Fruit fly (Drosophila melanogaster) whole organism, pupa: ENCODE data around the gene CG10286.

Experiments used
- CG12605 ChIP-seq: fragments of 200-800 bp; sonication (Bioruptor generic); IDR thresholded peaks from 2 replicates; pipeline ENCODE4 v1.3.6; 2022; ENCODE audit warnings: missing biosample characterization, missing genetic modification characterization
- CG13204 ChIP-seq: fragments of 200-800 bp; sonication (Bioruptor generic); optimal IDR thresholded peaks from 2 replicates; lab custom pipeline; 2018; ENCODE audit warnings: missing biosample characterization, mild to moderate bottlenecking, missing genetic modification characterization, moderate library complexity
- CG15710 ChIP-seq: fragments of 200-800 bp; sonication (Bioruptor generic); optimal IDR thresholded peaks from 2 replicates; lab custom pipeline; 2018; ENCODE audit warnings: missing biosample characterization, mild to moderate bottlenecking, missing genetic modification characterization, moderate library complexity
- CG8159 ChIP-seq: fragments of 200-800 bp; sonication (Bioruptor generic); optimal IDR thresholded peaks from 3 replicates; lab custom pipeline; 2018; ENCODE audit warnings: missing biosample characterization, mild to moderate bottlenecking, missing genetic modification characterization, moderate library complexity
- CG9948 ChIP-seq: fragments of 200-800 bp; sonication (Bioruptor generic); optimal IDR thresholded peaks from 2 replicates; lab custom pipeline; 2018; ENCODE audit warnings: missing biosample characterization, mild to moderate bottlenecking, missing genetic modification characterization, moderate library complexity
- Ets98B ChIP-seq: fragments of 200-800 bp; sonication (Bioruptor generic); IDR thresholded peaks from 2 replicates; pipeline ENCODE4 v1.3.6; 2022; ENCODE audit warnings: missing biosample characterization, missing genetic modification characterization
- Pif1A ChIP-seq: fragments of 200-800 bp; sonication (Bioruptor generic); optimal IDR thresholded peaks from 3 replicates; lab custom pipeline; 2016; ENCODE audit warnings: missing biosample characterization, missing genetic modification characterization
- Snoo ChIP-seq: fragments of 200-800 bp; sonication (Bioruptor generic); optimal IDR thresholded peaks from 3 replicates; lab custom pipeline; 2017; ENCODE audit warnings: missing biosample characterization, mild to moderate bottlenecking, missing genetic modification characterization, inconsistent platforms

DNA sequence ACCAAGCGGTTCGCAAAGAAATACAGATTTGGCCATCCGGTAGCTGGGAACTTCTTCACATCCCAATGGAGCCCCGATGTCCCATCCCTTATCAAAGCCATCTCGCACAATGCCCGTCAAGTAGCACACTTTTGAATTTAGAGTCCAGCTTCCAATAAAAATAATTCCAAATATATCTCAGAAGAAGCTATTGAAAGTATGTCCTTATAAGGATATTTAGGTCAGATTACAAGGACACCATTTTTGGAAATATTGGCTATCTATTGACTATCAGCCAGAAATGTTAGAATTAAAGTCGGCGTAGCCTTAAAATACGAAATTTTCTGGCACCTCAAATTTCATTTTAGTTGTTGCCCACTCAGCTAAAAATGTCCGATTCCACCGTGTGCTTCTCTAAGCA is 26.1 kb upstream of the CG10286 start, which contains the start of gene CG10298:
- no peak for TF ChIP-seq Pif1A (GFP tag; lab: Kevin White, UChicago)
- no peak for TF ChIP-seq CG8159
- TF ChIP-seq Snoo (tag; lab: Kevin White, UChicago) = no peak
- no peak for TF ChIP-seq CG9948 (tag; lab: Kevin White, UChicago)
- TF ChIP-seq CG15710 (tag; lab: Kevin White, UChicago) = no peak
- no peak for TF ChIP-seq CG12605 (GFP tag; lab: Robert Waterston, UW)
- TF ChIP-seq Ets98B (GFP tag; lab: Robert Waterston, UW) = no peak
- no peak for TF ChIP-seq CG13204 (GFP tag; lab: Kevin White, UChicago)
